Worm (Caenorhabditis elegans) whole organism, midembryonic: Measurements from ENCODE around the gene rab-19.

Experiments
- T22C8.4 ChIP-seq: fragments of 200-800 bp; sonication (Bioruptor generic); IDR thresholded peaks from 2 replicates; pipeline ENCODE4 v1.3.6; 2022; ENCODE audit warnings: missing genetic modification characterization, missing compliant biosample characterization
- cog-1 ChIP-seq: sonication (generic microtip); optimal IDR thresholded peaks from 2 replicates; lab custom pipeline; 2016; ENCODE audit warnings: missing genetic modification characterization, missing compliant biosample characterization
- flt-1 ChIP-seq: fragments of 200-800 bp; sonication (Bioruptor generic); IDR thresholded peaks from 2 replicates; pipeline ENCODE4 v1.3.6; 2022; ENCODE audit warnings: missing genetic modification characterization, missing compliant biosample characterization
- klf-2 ChIP-seq: fragments of 200-800 bp; sonication (Bioruptor generic); conservative IDR thresholded peaks from 2 replicates; pipeline ENCODE4 v1.3.6; 2022; ENCODE audit warnings: missing genetic modification reagents, missing genetic modification characterization, missing compliant biosample characterization
- med-1 ChIP-seq: sonication (generic microtip); optimal IDR thresholded peaks from 2 replicates; lab custom pipeline; 2017; ENCODE audit warnings: missing genetic modification characterization, mild to moderate bottlenecking, missing compliant biosample characterization, antibody characterized with exemption, missing genetic modification reagents; ENCODE audit not compliant: insufficient read depth
- ref-1 ChIP-seq: fragments of 200-800 bp; sonication (Bioruptor generic); conservative IDR thresholded peaks from 2 replicates; pipeline ENCODE4 v1.3.6; 2022; ENCODE audit warnings: missing genetic modification reagents, missing genetic modification characterization, missing compliant biosample characterization
- tab-1 ChIP-seq: fragments of 200-800 bp; sonication (Bioruptor generic); IDR thresholded peaks from 2 replicates; pipeline ENCODE4 v1.3.6; 2022; ENCODE audit warnings: missing genetic modification characterization, missing compliant biosample characterization
- ztf-23 ChIP-seq: fragments of 200-800 bp; sonication (Bioruptor generic); IDR thresholded peaks from 2 replicates; pipeline ENCODE4 v1.3.6; 2022; ENCODE audit warnings: missing genetic modification reagents, missing genetic modification characterization, missing compliant biosample characterization
- ztf-29 ChIP-seq: fragments of 200-800 bp; sonication (Bioruptor generic); IDR thresholded peaks from 2 replicates; pipeline ENCODE4 v1.3.6; 2022; ENCODE audit warnings: missing genetic modification reagents, missing genetic modification characterization, missing compliant biosample characterization

The rab-19 gene

ce11 chrIV:13400456-13401364, 16.5 kb upstream of the rab-19 start, which contains the start of the genes memi-2 and cyp-31A5:
Gene memi-2 (minus strand): TSS chrIV:13400506.
Gene cyp-31A5 (plus strand): TSS chrIV:13401289.
- no peak for TF ChIP-seq ztf-29
- TF ChIP-seq tab-1 (GFP tag; lab: Robert Waterston, UW): no peak
- TF ChIP-seq flt-1 (GFP tag; lab: Robert Waterston, UW): no peak
- no peak for TF ChIP-seq T22C8.4 (GFP tag; lab: Robert Waterston, UW)
- TF ChIP-seq ref-1 (GFP tag; lab: Robert Waterston, UW): no peak

- TF ChIP-seq cog-1 (tag; lab: Kevin White, UChicago) (no peak), flt-1 (GFP tag; lab: Robert Waterston, UW) (no peak), ztf-23 (GFP tag; lab: Robert Waterston, UW) (no peak), tab-1 (GFP tag; lab: Robert Waterston, UW) (no peak), med-1 (GFP tag; lab: Kevin White, UChicago) (no peak), ref-1 (GFP tag; lab: Robert Waterston, UW) (no peak), ztf-29 (no peak), klf-2 (no peak), T22C8.4 (GFP tag; lab: Robert Waterston, UW) (no peak)
Observed at ce11 chrIV:13398728-13399127, 14.5 kb upstream of the rab-19 start, which contains the start of gene Y62E10A.13. Gene Y62E10A.13 (minus strand): TSS chrIV:13399053.

ce11 chrIV:13396375-13396774, 12.2 kb upstream of the rab-19 start:
- TF ChIP-seq ztf-23 (GFP tag; lab: Robert Waterston, UW): no peak
- no peak for TF ChIP-seq med-1 (GFP tag; lab: Kevin White, UChicago)
- TF ChIP-seq cog-1 (tag; lab: Kevin White, UChicago): no peak
- TF ChIP-seq T22C8.4 (GFP tag; lab: Robert Waterston, UW): no peak
- TF ChIP-seq klf-2: no peak
- TF ChIP-seq ztf-29: no peak
- no peak for TF ChIP-seq ref-1 (GFP tag; lab: Robert Waterston, UW)
- TF ChIP-seq flt-1 (GFP tag; lab: Robert Waterston, UW): no peak
- TF ChIP-seq tab-1 (GFP tag; lab: Robert Waterston, UW): no peak

ce11 chrIV:13395255-13395654, 11.1 kb upstream of the rab-19 start:
- TF ChIP-seq tab-1 (GFP tag; lab: Robert Waterston, UW): no peak
- TF ChIP-seq med-1 (GFP tag; lab: Kevin White, UChicago): no peak
- 0 out of 2 replicates have a peak, but pooled peaks have one; percentile 49 for TF ChIP-seq ztf-23 (GFP tag; lab: Robert Waterston, UW)
- no peak for TF ChIP-seq ref-1 (GFP tag; lab: Robert Waterston, UW)

- TF ChIP-seq cog-1 (tag; lab: Kevin White, UChicago): no peak
- TF ChIP-seq med-1 (GFP tag; lab: Kevin White, UChicago): no peak
- no peak for TF ChIP-seq flt-1 (GFP tag; lab: Robert Waterston, UW)
- TF ChIP-seq ztf-23 (GFP tag; lab: Robert Waterston, UW): no peak
- TF ChIP-seq ref-1 (GFP tag; lab: Robert Waterston, UW): no peak
- TF ChIP-seq ztf-29: no peak
- no peak for TF ChIP-seq tab-1 (GFP tag; lab: Robert Waterston, UW)
- TF ChIP-seq T22C8.4 (GFP tag; lab: Robert Waterston, UW): no peak
- TF ChIP-seq klf-2: no peak
Observed at ce11 chrIV:13394686-13395085, 10.5 kb upstream of the rab-19 start.

ce11 chrIV:13393246-13393716, 9.1 kb upstream of the rab-19 start:
- no peak for TF ChIP-seq T22C8.4 (GFP tag; lab: Robert Waterston, UW)
- TF ChIP-seq med-1 (GFP tag; lab: Kevin White, UChicago): no peak
- no peak for TF ChIP-seq ref-1 (GFP tag; lab: Robert Waterston, UW)
- TF ChIP-seq cog-1 (tag; lab: Kevin White, UChicago): no peak
- TF ChIP-seq ztf-29: no peak
- TF ChIP-seq ztf-23 (GFP tag; lab: Robert Waterston, UW): no peak
- no peak for TF ChIP-seq klf-2
- TF ChIP-seq flt-1 (GFP tag; lab: Robert Waterston, UW): no peak
- TF ChIP-seq tab-1 (GFP tag; lab: Robert Waterston, UW): no peak

ce11 chrIV:13392230-13392629, 8.0 kb upstream of the rab-19 start:
- TF ChIP-seq cog-1 (tag; lab: Kevin White, UChicago): no peak
- TF ChIP-seq med-1 (GFP tag; lab: Kevin White, UChicago): no peak
- no peak for TF ChIP-seq ref-1 (GFP tag; lab: Robert Waterston, UW)
- TF ChIP-seq tab-1 (GFP tag; lab: Robert Waterston, UW): no peak
- TF ChIP-seq klf-2: no peak
- no peak for TF ChIP-seq ztf-29
- TF ChIP-seq T22C8.4 (GFP tag; lab: Robert Waterston, UW): no peak
- no peak for TF ChIP-seq flt-1 (GFP tag; lab: Robert Waterston, UW)
- TF ChIP-seq ztf-23 (GFP tag; lab: Robert Waterston, UW): no peak

ce11 chrIV:13390770-13391169, 6.6 kb upstream of the rab-19 start:
- TF ChIP-seq ref-1 (GFP tag; lab: Robert Waterston, UW) (no peak), flt-1 (GFP tag; lab: Robert Waterston, UW) (no peak), T22C8.4 (GFP tag; lab: Robert Waterston, UW) (no peak), klf-2 (no peak), med-1 (GFP tag; lab: Kevin White, UChicago) (no peak), ztf-29 (no peak), tab-1 (GFP tag; lab: Robert Waterston, UW) (no peak), cog-1 (tag; lab: Kevin White, UChicago) (no peak), ztf-23 (GFP tag; lab: Robert Waterston, UW) (no peak)

- no peak for TF ChIP-seq T22C8.4 (GFP tag; lab: Robert Waterston, UW)
Observed at ce11 chrIV:13389237-13389636, 5.1 kb upstream of the rab-19 start.
